ENCODE assay signal across 8 worm cellular contexts in genomic region chrX:5360682-5361081, ce11.
TF ChIP-seq lines count a peak whose summit lies in the region.

No protein-coding gene starts in this region.

TF ChIP-seq in whole organism, L1 larva, 84 proteins besides CTCF, POLR2A, EP300 and RAD21:
- TF ChIP-seq lin-14 (GFP tag; optimal IDR thresholded peaks at IDR 0.05; lab: Kevin White, UChicago) (peak; percentile 8), alr-1 (tag; optimal IDR thresholded peaks at IDR 0.05; lab: Kevin White, UChicago; ENCODE audit: borderline replicate concordance) (no peak)

TF ChIP-seq in whole organism, L3 larva, 47 proteins besides CTCF, POLR2A, EP300 and RAD21:
- no peak for TF ChIP-seq ceh-28 (tag; optimal IDR thresholded peaks at IDR 0.05; lab: Kevin White, UChicago)
- no peak for TF ChIP-seq ceh-82 (tag; optimal IDR thresholded peaks at IDR 0.05; lab: Kevin White, UChicago)
- TF ChIP-seq mdl-1 (tag; optimal IDR thresholded peaks at IDR 0.05; lab: Kevin White, UChicago), result no peak
- no peak for TF ChIP-seq unc-62 (GFP tag; optimal IDR thresholded peaks at IDR 0.05; lab: Kevin White, UChicago)
- peak; percentile 17 for TF ChIP-seq pha-4 (tag; optimal IDR thresholded peaks at IDR 0.05; lab: Kevin White, UChicago)
- no peak for TF ChIP-seq elt-2 (tag; optimal IDR thresholded peaks at IDR 0.05; lab: Kevin White, UChicago)
- TF ChIP-seq nhr-23 (tag; optimal IDR thresholded peaks at IDR 0.05; lab: Kevin White, UChicago), result no peak

TF ChIP-seq in whole organism, L4 larva, 104 proteins besides CTCF, POLR2A, EP300 and RAD21:
- TF ChIP-seq nhr-25 (tag; optimal IDR thresholded peaks at IDR 0.05; lab: Kevin White, UChicago; ENCODE audit: borderline replicate concordance, insufficient read depth) (no peak), egl-43 (GFP tag; IDR thresholded peaks at IDR 0.05; lab: Robert Waterston, UW) (0 out of 2 replicates have a peak, but pooled peaks have one; percentile 33)

TF ChIP-seq in whole organism, early embryonic, 17 proteins besides CTCF, POLR2A, EP300 and RAD21:
- peak; percentile 12 for TF ChIP-seq aly-1 (tag; optimal IDR thresholded peaks at IDR 0.05; lab: Kevin White, UChicago)
- no peak for TF ChIP-seq tra-4 (tag; optimal IDR thresholded peaks at IDR 0.05; lab: Kevin White, UChicago)
- TF ChIP-seq hmg-4 (GFP tag; optimal IDR thresholded peaks at IDR 0.05; lab: Kevin White, UChicago), result peak; percentile 75

TF ChIP-seq in whole organism, late embryonic, 69 proteins besides CTCF, POLR2A, EP300 and RAD21 (continues in another document):
- TF ChIP-seq ets-4 (tag; optimal IDR thresholded peaks at IDR 0.05; lab: Kevin White, UChicago), result no peak
- TF ChIP-seq ztf-16 (tag; optimal IDR thresholded peaks at IDR 0.05; lab: Kevin White, UChicago), result no peak
- TF ChIP-seq sdc-2 (tag; optimal IDR thresholded peaks at IDR 0.05; lab: Kevin White, UChicago), result peak; percentile 56
- TF ChIP-seq ceh-14 (tag; optimal IDR thresholded peaks at IDR 0.05; lab: Kevin White, UChicago), result no peak
- TF ChIP-seq ceh-48 (tag; optimal IDR thresholded peaks at IDR 0.05; lab: Kevin White, UChicago), result no peak
- TF ChIP-seq ceh-22 (tag; optimal IDR thresholded peaks at IDR 0.05; lab: Kevin White, UChicago), result no peak
- no peak for TF ChIP-seq C08G9.2 (tag; optimal IDR thresholded peaks at IDR 0.05; lab: Kevin White, UChicago)
- no peak for TF ChIP-seq hlh-15 (tag; optimal IDR thresholded peaks at IDR 0.05; lab: Kevin White, UChicago)
- TF ChIP-seq unc-3 (GFP tag; conservative IDR thresholded peaks at IDR 0.05; lab: Robert Waterston, UW), result no peak
- TF ChIP-seq unc-3 (tag; optimal IDR thresholded peaks at IDR 0.05; lab: Kevin White, UChicago), result no peak
- TF ChIP-seq ceh-18 (tag; optimal IDR thresholded peaks at IDR 0.05; lab: Kevin White, UChicago), result no peak
- TF ChIP-seq ceh-6 (GFP tag; optimal IDR thresholded peaks at IDR 0.05; lab: Kevin White, UChicago), result no peak
- TF ChIP-seq rnt-1 (tag; optimal IDR thresholded peaks at IDR 0.05; lab: Kevin White, UChicago), result no peak
- no peak for TF ChIP-seq npax-4 (tag; optimal IDR thresholded peaks at IDR 0.05; lab: Kevin White, UChicago)
- TF ChIP-seq dmd-4 (tag; optimal IDR thresholded peaks at IDR 0.05; lab: Kevin White, UChicago; ENCODE audit: borderline replicate concordance), result no peak
- TF ChIP-seq elt-4 (tag; optimal IDR thresholded peaks at IDR 0.05; lab: Kevin White, UChicago), result no peak
- no peak for TF ChIP-seq T23F11.4 (GFP tag; optimal IDR thresholded peaks at IDR 0.05; lab: Kevin White, UChicago)
- TF ChIP-seq nfya-1 (tag; optimal IDR thresholded peaks at IDR 0.05; lab: Kevin White, UChicago), result no peak
- no peak for TF ChIP-seq fkh-10 (GFP tag; optimal IDR thresholded peaks at IDR 0.05; lab: Kevin White, UChicago)
- no peak for TF ChIP-seq sox-4 (tag; optimal IDR thresholded peaks at IDR 0.05; lab: Kevin White, UChicago)

TF ChIP-seq in whole organism, midembryonic, 9 proteins besides CTCF, POLR2A, EP300 and RAD21:
- TF ChIP-seq med-1 (GFP tag; optimal IDR thresholded peaks at IDR 0.05; lab: Kevin White, UChicago; ENCODE audit: insufficient read depth), result no peak
- TF ChIP-seq cog-1 (tag; optimal IDR thresholded peaks at IDR 0.05; lab: Kevin White, UChicago), result peak; percentile 23

TF ChIP-seq in whole organism, mixed stage, embryonic, 35 proteins besides CTCF, POLR2A, EP300 and RAD21:
- TF ChIP-seq cnd-1 (tag; optimal IDR thresholded peaks at IDR 0.05; lab: Kevin White, UChicago) (peak; percentile 38), lin-32 (GFP tag; optimal IDR thresholded peaks at IDR 0.05; lab: Kevin White, UChicago) (no peak), flh-1 (GFP tag; optimal IDR thresholded peaks at IDR 0.05; lab: Kevin White, UChicago) (no peak), unc-39 (tag; optimal IDR thresholded peaks at IDR 0.05; lab: Kevin White, UChicago) (no peak), ztf-11 (tag; optimal IDR thresholded peaks at IDR 0.05; lab: Kevin White, UChicago) (peak; percentile 17), ceh-39 (tag; optimal IDR thresholded peaks at IDR 0.05; lab: Kevin White, UChicago) (no peak), sptf-1 (tag; optimal IDR thresholded peaks at IDR 0.05; lab: Kevin White, UChicago) (peak; percentile 11), ham-2 (GFP tag; optimal IDR thresholded peaks at IDR 0.05; lab: Kevin White, UChicago) (peak; percentile 42), nhr-2 (tag; optimal IDR thresholded peaks at IDR 0.05; lab: Kevin White, UChicago) (peak; percentile 30), ces-1 (GFP tag; optimal IDR thresholded peaks at IDR 0.05; lab: Kevin White, UChicago) (no peak), pha-4 (tag; optimal IDR thresholded peaks at IDR 0.05; lab: Kevin White, UChicago) (peak; percentile 54)

TF ChIP-seq in whole organism, young adult, 124 proteins besides CTCF, POLR2A, EP300 and RAD21:
- TF ChIP-seq C17E4.6 (GFP tag; IDR thresholded peaks at IDR 0.05; lab: Robert Waterston, UW), result no peak
- TF ChIP-seq pbrm-1 (GFP tag; IDR thresholded peaks at IDR 0.05; lab: Robert Waterston, UW), result no peak
- TF ChIP-seq F37B4.10 (GFP tag; IDR thresholded peaks at IDR 0.05; lab: Robert Waterston, UW), result no peak
- no peak for TF ChIP-seq ceh-100 (GFP tag; IDR thresholded peaks at IDR 0.05; lab: Robert Waterston, UW)
- no peak for TF ChIP-seq nhr-90 (tag; optimal IDR thresholded peaks at IDR 0.05; lab: Kevin White, UChicago)
- no peak for TF ChIP-seq ztf-18 (tag; optimal IDR thresholded peaks at IDR 0.05; lab: Kevin White, UChicago)
- no peak for TF ChIP-seq bed-2 (GFP tag; IDR thresholded peaks at IDR 0.05; lab: Robert Waterston, UW)
- TF ChIP-seq snpc-3.4 (tag; optimal IDR thresholded peaks at IDR 0.05; lab: Kevin White, UChicago), result no peak
- no peak for TF ChIP-seq B0019.2 (GFP tag; conservative IDR thresholded peaks at IDR 0.05; lab: Robert Waterston, UW)
- TF ChIP-seq hmg-1.2 (GFP tag; IDR thresholded peaks at IDR 0.05; lab: Robert Waterston, UW), result peak; percentile 52; the same call in 1 of the 2 replicates
- TF ChIP-seq attf-6 (GFP tag; IDR thresholded peaks at IDR 0.05; lab: Robert Waterston, UW), result no peak
- no peak for TF ChIP-seq chd-7 (tag; optimal IDR thresholded peaks at IDR 0.05; lab: Kevin White, UChicago)
- TF ChIP-seq ztf-25 (GFP tag; IDR thresholded peaks at IDR 0.05; lab: Robert Waterston, UW), result 0 out of 2 replicates have a peak, but pooled peaks have one; percentile 29
- no peak for TF ChIP-seq repo-1 (tag; optimal IDR thresholded peaks at IDR 0.05; lab: Kevin White, UChicago)
- no peak for TF ChIP-seq snpc-1.3 (tag; optimal IDR thresholded peaks at IDR 0.05; lab: Kevin White, UChicago; ENCODE audit: insufficient read depth)
- no peak for TF ChIP-seq ets-4 (GFP tag; optimal IDR thresholded peaks at IDR 0.05; lab: Kevin White, UChicago)
- TF ChIP-seq lir-1 (GFP tag; conservative IDR thresholded peaks at IDR 0.05; lab: Robert Waterston, UW), result no peak
- no peak for TF ChIP-seq F39B2.1 (GFP tag; IDR thresholded peaks at IDR 0.05; lab: Robert Waterston, UW)
- TF ChIP-seq madf-6 (GFP tag; IDR thresholded peaks at IDR 0.05; lab: Robert Waterston, UW), result peak; percentile 76
- no peak for TF ChIP-seq lin-40 (tag; optimal IDR thresholded peaks at IDR 0.05; lab: Kevin White, UChicago)
- no peak for TF ChIP-seq ccch-3 (GFP tag; optimal IDR thresholded peaks at IDR 0.05; lab: Kevin White, UChicago)
- TF ChIP-seq fkh-3 (tag; optimal IDR thresholded peaks at IDR 0.05; lab: Kevin White, UChicago), result no peak
- TF ChIP-seq dox-1 (GFP tag; IDR thresholded peaks at IDR 0.05; lab: Robert Waterston, UW), result 0 out of 2 replicates have a peak, but pooled peaks have one; percentile 27
- TF ChIP-seq hlh-12 (tag; optimal IDR thresholded peaks at IDR 0.05; lab: Kevin White, UChicago), result no peak
- peak; percentile 15; the same call in 1 of the 2 replicates for TF ChIP-seq madf-8 (GFP tag; conservative IDR thresholded peaks at IDR 0.05; lab: Robert Waterston, UW)
- TF ChIP-seq nhr-120 (GFP tag; IDR thresholded peaks at IDR 0.05; lab: Robert Waterston, UW), result no peak
- TF ChIP-seq dpl-1 (GFP tag; optimal IDR thresholded peaks at IDR 0.05; lab: Kevin White, UChicago), result peak; percentile 18
- TF ChIP-seq efl-1 (GFP tag; optimal IDR thresholded peaks at IDR 0.05; lab: Kevin White, UChicago), result peak; percentile 74
- 0 out of 2 replicates have a peak, but pooled peaks have one; percentile 36 for TF ChIP-seq zfh-2 (GFP tag; conservative IDR thresholded peaks at IDR 0.05; lab: Robert Waterston, UW)
- no peak for TF ChIP-seq snpc-4 (GFP tag; optimal IDR thresholded peaks at IDR 0.05; lab: Kevin White, UChicago)
- no peak for TF ChIP-seq snpc-4 (tag; optimal IDR thresholded peaks at IDR 0.05; lab: Kevin White, UChicago)
- TF ChIP-seq lag-1 (GFP tag; IDR thresholded peaks at IDR 0.05; lab: Robert Waterston, UW), result no peak
